Fruit fly (Drosophila melanogaster) whole organism, embryonic: ENCODE results near the gene Cyp4d14.

Source experiments
- BEAF-32 ChIP-seq: fragments of 200-800 bp; sonication (Bioruptor generic); optimal IDR thresholded peaks from 3 replicates; lab custom pipeline; 2017; ENCODE audit warnings: missing biosample characterization, missing genetic modification characterization, mild to moderate bottlenecking, moderate library complexity, missing genetic modification reagents
- CG10209 ChIP-seq: fragments of 200-800 bp; sonication (Bioruptor generic); optimal IDR thresholded peaks from 3 replicates; lab custom pipeline; 2017; ENCODE audit warnings: missing biosample characterization, mild to moderate bottlenecking, missing genetic modification characterization, missing genetic modification reagents
- CG10543 ChIP-seq: fragments of 200-800 bp; sonication (Bioruptor generic); optimal IDR thresholded peaks from 3 replicates; lab custom pipeline; 2017; ENCODE audit warnings: missing biosample characterization, mild to moderate bottlenecking, missing genetic modification characterization, moderate library complexity
- CG12071 ChIP-seq: fragments of 200-800 bp; sonication (Bioruptor generic); optimal IDR thresholded peaks from 3 replicates; lab custom pipeline; 2018; ENCODE audit warnings: missing biosample characterization, mild to moderate bottlenecking, missing genetic modification characterization
- CG12236 ChIP-seq: fragments of 200-800 bp; sonication (Bioruptor generic); optimal IDR thresholded peaks from 2 replicates; lab custom pipeline; 2016; ENCODE audit warnings: missing biosample characterization, missing genetic modification characterization
- CG14441 ChIP-seq: fragments of 200-800 bp; sonication (Bioruptor generic); IDR thresholded peaks from 2 replicates; pipeline ENCODE4 v1.3.6; 2022; ENCODE audit warnings: missing biosample characterization, missing genetic modification characterization
- CG15073 ChIP-seq: fragments of 200-800 bp; sonication (Bioruptor generic); optimal IDR thresholded peaks from 2 replicates; lab custom pipeline; 2016; ENCODE audit warnings: missing biosample characterization, missing genetic modification characterization
- CG17612 ChIP-seq: fragments of 200-800 bp; sonication (Bioruptor generic); IDR thresholded peaks from 2 replicates; pipeline ENCODE4 v1.3.6; 2022; ENCODE audit warnings: missing biosample characterization, missing genetic modification characterization
- CG18599 ChIP-seq: fragments of 200-800 bp; sonication (Bioruptor generic); optimal IDR thresholded peaks from 3 replicates; lab custom pipeline; 2017; ENCODE audit warnings: missing biosample characterization, missing genetic modification characterization, mild to moderate bottlenecking, moderate library complexity, missing genetic modification reagents
- CG32767 ChIP-seq: fragments of 200-800 bp; sonication (Bioruptor generic); IDR thresholded peaks from 2 replicates; pipeline ENCODE4 v1.3.6; 2022; ENCODE audit warnings: missing biosample characterization, missing genetic modification characterization
- CG32772 ChIP-seq: fragments of 200-800 bp; sonication (Bioruptor generic); IDR thresholded peaks from 2 replicates; pipeline ENCODE4 v1.3.6; 2022; ENCODE audit warnings: missing biosample characterization, missing genetic modification characterization
- CG34224 ChIP-seq: fragments of 200-800 bp; sonication (Bioruptor generic); IDR thresholded peaks from 3 replicates; pipeline ENCODE4 v1.3.6; 2022; ENCODE audit warnings: missing biosample characterization, missing genetic modification characterization; ENCODE audit not compliant: partially characterized antibody
- CG7987 ChIP-seq: fragments of 200-800 bp; sonication (Bioruptor generic); optimal IDR thresholded peaks from 2 replicates; lab custom pipeline; 2018; ENCODE audit warnings: missing biosample characterization, mild to moderate bottlenecking, missing genetic modification characterization, moderate library complexity
- CG8089 ChIP-seq: fragments of 200-800 bp; sonication (Bioruptor generic); optimal IDR thresholded peaks from 3 replicates; lab custom pipeline; 2016; ENCODE audit warnings: missing biosample characterization, missing genetic modification characterization
- CG8359 ChIP-seq: fragments of 200-800 bp; sonication (Bioruptor generic); optimal IDR thresholded peaks from 2 replicates; lab custom pipeline; 2017; ENCODE audit warnings: missing biosample characterization, mild to moderate bottlenecking, missing genetic modification characterization, borderline replicate concordance
- CG9609 ChIP-seq: fragments of 200-800 bp; sonication (Bioruptor generic); optimal IDR thresholded peaks from 3 replicates; lab custom pipeline; 2016; ENCODE audit warnings: missing biosample characterization, missing genetic modification characterization
- CG9876 ChIP-seq: fragments of 200-800 bp; sonication (Bioruptor generic); optimal IDR thresholded peaks from 2 replicates; lab custom pipeline; 2016; ENCODE audit warnings: missing biosample characterization, missing genetic modification characterization
- CoRest ChIP-seq: fragments of 200-800 bp; sonication (Bioruptor generic); optimal IDR thresholded peaks from 3 replicates; lab custom pipeline; 2018; ENCODE audit warnings: missing biosample characterization, mild to moderate bottlenecking, missing genetic modification characterization, moderate library complexity
- CrebB ChIP-seq: fragments of 200-800 bp; sonication (Bioruptor generic); optimal IDR thresholded peaks from 3 replicates; lab custom pipeline; 2018; ENCODE audit warnings: missing biosample characterization, mild to moderate bottlenecking, missing genetic modification characterization
- Dad ChIP-seq: fragments of 200-800 bp; sonication (Bioruptor generic); optimal IDR thresholded peaks from 3 replicates; lab custom pipeline; 2016; ENCODE audit warnings: missing biosample characterization, missing genetic modification characterization
- Dek ChIP-seq: fragments of 200-800 bp; sonication (Bioruptor generic); optimal IDR thresholded peaks from 3 replicates; lab custom pipeline; 2019; ENCODE audit warnings: missing biosample characterization, mild to moderate bottlenecking, missing genetic modification characterization, moderate library complexity
- Fer2 ChIP-seq: fragments of 200-800 bp; sonication (Bioruptor generic); optimal IDR thresholded peaks from 2 replicates; lab custom pipeline; 2018; ENCODE audit warnings: missing biosample characterization, mild to moderate bottlenecking, missing genetic modification characterization, moderate library complexity
- Lim3 ChIP-seq: fragments of 200-800 bp; sonication (Bioruptor generic); IDR thresholded peaks from 2 replicates; pipeline ENCODE4 v1.3.6; 2022; ENCODE audit warnings: missing biosample characterization, missing genetic modification characterization
- MESR4 ChIP-seq: fragments of 200-800 bp; sonication (Bioruptor generic); optimal IDR thresholded peaks from 2 replicates; lab custom pipeline; 2018; ENCODE audit warnings: missing biosample characterization, mild to moderate bottlenecking, missing genetic modification characterization, moderate library complexity
- MTF-1 ChIP-seq: fragments of 200-800 bp; sonication (Bioruptor generic); optimal IDR thresholded peaks from 2 replicates; lab custom pipeline; 2018; ENCODE audit warnings: missing biosample characterization, mild to moderate bottlenecking, missing genetic modification characterization, borderline replicate concordance
- Mrtf ChIP-seq: fragments of 200-800 bp; sonication (Bioruptor generic); IDR thresholded peaks from 3 replicates; pipeline ENCODE4 v1.3.6; 2022; ENCODE audit warnings: missing biosample characterization, missing genetic modification characterization
- Myb ChIP-seq: fragments of 200-800 bp; sonication (Bioruptor generic); optimal IDR thresholded peaks from 2 replicates; lab custom pipeline; 2016; ENCODE audit warnings: missing biosample characterization, missing genetic modification characterization
- Scr ChIP-seq: fragments of 200-800 bp; sonication (Bioruptor generic); IDR thresholded peaks from 2 replicates; pipeline ENCODE4 v1.3.6; 2022; ENCODE audit warnings: missing biosample characterization, missing genetic modification characterization; ENCODE audit not compliant: partially characterized antibody
- Side ChIP-seq: fragments of 200-800 bp; sonication (Bioruptor generic); optimal IDR thresholded peaks from 2 replicates; lab custom pipeline; 2016; ENCODE audit warnings: missing biosample characterization, missing genetic modification characterization
- al ChIP-seq: fragments of 200-800 bp; sonication (Bioruptor generic); IDR thresholded peaks from 2 replicates; pipeline ENCODE4 v1.3.6; 2022; ENCODE audit warnings: missing biosample characterization, missing genetic modification characterization
- croc ChIP-seq: fragments of 200-800 bp; sonication (Bioruptor generic); conservative IDR thresholded peaks from 3 replicates; pipeline ENCODE4 v1.3.6; 2022; ENCODE audit warnings: missing biosample characterization, missing genetic modification characterization
- cwo ChIP-seq: fragments of 200-800 bp; sonication (Bioruptor generic); optimal IDR thresholded peaks from 3 replicates; lab custom pipeline; 2017; ENCODE audit warnings: missing biosample characterization, missing genetic modification characterization, mild to moderate bottlenecking, moderate library complexity, missing genetic modification reagents
- en ChIP-seq: fragments of 200-800 bp; sonication (Bioruptor generic); optimal IDR thresholded peaks from 2 replicates; lab custom pipeline; 2016; ENCODE audit warnings: missing biosample characterization, missing genetic modification characterization
- fd102C ChIP-seq: fragments of 200-800 bp; sonication (Bioruptor generic); optimal IDR thresholded peaks from 2 replicates; lab custom pipeline; 2018; ENCODE audit warnings: missing biosample characterization, mild to moderate bottlenecking, missing genetic modification characterization, moderate library complexity
- lmd ChIP-seq: fragments of 200-800 bp; sonication (Bioruptor generic); IDR thresholded peaks from 2 replicates; pipeline ENCODE4 v1.3.6; 2022; ENCODE audit warnings: missing biosample characterization, missing genetic modification characterization
- mirr ChIP-seq: fragments of 200-800 bp; sonication (Bioruptor generic); optimal IDR thresholded peaks from 3 replicates; lab custom pipeline; 2018; ENCODE audit warnings: missing biosample characterization, mild to moderate bottlenecking, missing genetic modification characterization
- run ChIP-seq: fragments of 200-800 bp; sonication (Bioruptor generic); optimal IDR thresholded peaks from 3 replicates; lab custom pipeline; 2018; ENCODE audit warnings: missing biosample characterization, mild to moderate bottlenecking, missing genetic modification characterization
- sc ChIP-seq, 3 experiments: fragments of >200 bp in 2 of 3; fragments of 200-800 bp in 1 of 3; sonication (Bioruptor generic) in 1 of 3; optimal IDR thresholded peaks; 2 replicates in 2 of 3; 3 replicates in 1 of 3; lab custom pipeline; 2017; ENCODE audit warnings: mild to moderate bottlenecking in 1 of 3, missing biosample characterization in 1 of 3, missing genetic modification characterization in 1 of 3, missing genetic modification reagents in 1 of 3
- scrt ChIP-seq: fragments of 200-800 bp; sonication (Bioruptor generic); optimal IDR thresholded peaks from 2 replicates; lab custom pipeline; 2018; ENCODE audit warnings: missing biosample characterization, mild to moderate bottlenecking, missing genetic modification characterization, moderate library complexity
- sens-2 ChIP-seq: fragments of 200-800 bp; sonication (Bioruptor generic); IDR thresholded peaks from 2 replicates; pipeline ENCODE4 v1.3.6; 2022; ENCODE audit warnings: missing biosample characterization, missing genetic modification characterization
- seq ChIP-seq: fragments of 200-800 bp; sonication (Bioruptor generic); IDR thresholded peaks from 2 replicates; pipeline ENCODE4 v1.3.6; 2022; ENCODE audit warnings: missing biosample characterization, missing genetic modification characterization
- ssp ChIP-seq: fragments of 200-800 bp; sonication (Bioruptor generic); IDR thresholded peaks from 2 replicates; pipeline ENCODE4 v1.3.6; 2022; ENCODE audit warnings: missing biosample characterization, missing genetic modification characterization
- stc ChIP-seq: fragments of 200-800 bp; sonication (Bioruptor generic); IDR thresholded peaks from 2 replicates; pipeline ENCODE4 v1.3.6; 2022; ENCODE audit warnings: missing biosample characterization, missing genetic modification characterization
- tin ChIP-seq: fragments of 200-800 bp; sonication (Bioruptor generic); optimal IDR thresholded peaks from 3 replicates; lab custom pipeline; 2016; ENCODE audit warnings: missing biosample characterization, missing genetic modification characterization
- tio ChIP-seq: fragments of 200-800 bp; sonication (Bioruptor generic); optimal IDR thresholded peaks from 2 replicates; lab custom pipeline; 2017; ENCODE audit warnings: missing biosample characterization, missing genetic modification characterization, inconsistent platforms
- trem ChIP-seq: fragments of 200-800 bp; optimal IDR thresholded peaks from 3 replicates; lab custom pipeline; 2019; ENCODE audit warnings: missing biosample characterization, mild to moderate bottlenecking, missing genetic modification characterization, moderate library complexity
- trh ChIP-seq: fragments of 200-800 bp; sonication (Bioruptor generic); optimal IDR thresholded peaks from 2 replicates; lab custom pipeline; 2016; ENCODE audit warnings: missing biosample characterization, missing genetic modification characterization
- unc-4 ChIP-seq: fragments of 200-800 bp; sonication (Bioruptor generic); IDR thresholded peaks from 2 replicates; pipeline ENCODE4 v1.3.6; 2022; ENCODE audit warnings: missing biosample characterization, missing genetic modification characterization; ENCODE audit not compliant: partially characterized antibody
- unpg ChIP-seq: fragments of 200-800 bp; sonication (Bioruptor generic); optimal IDR thresholded peaks from 3 replicates; lab custom pipeline; 2018; ENCODE audit warnings: missing biosample characterization, mild to moderate bottlenecking, missing genetic modification characterization, moderate library complexity
- wek ChIP-seq: fragments of 200-800 bp; sonication (Bioruptor generic); optimal IDR thresholded peaks from 3 replicates; lab custom pipeline; 2018; ENCODE audit warnings: missing biosample characterization, mild to moderate bottlenecking, missing genetic modification characterization, moderate library complexity
- yki ChIP-seq: fragments of >200 bp; optimal IDR thresholded peaks from 3 replicates; lab custom pipeline; 2018

Cyp4d14 gene

dm6 chrX:2141854-2142216 is 33.3 kb downstream of the Cyp4d14 start (continued):
- peak; percentile 85 for TF ChIP-seq wek (GFP tag; lab: Kevin White, UChicago)
- no peak for TF ChIP-seq Mrtf (GFP tag; lab: Robert Waterston, UW)
- TF ChIP-seq CG18599 (GFP tag; lab: Kevin White, UChicago): peak; percentile 72
- peak; percentile 38; the same call in 1 of the 2 replicates for TF ChIP-seq lmd
- no peak for TF ChIP-seq scrt (GFP tag; lab: Kevin White, UChicago)
- TF ChIP-seq trem (tag; lab: Kevin White, UChicago): no peak
- TF ChIP-seq MTF-1 (GFP tag; lab: Kevin White, UChicago): peak; percentile 77
- peak; percentile 26; the same call in 1 of the 2 replicates for TF ChIP-seq al
- peak; percentile 97 for TF ChIP-seq mirr (GFP tag; lab: Kevin White, UChicago)
- TF ChIP-seq CG9876 (GFP tag; lab: Kevin White, UChicago): no peak
- TF ChIP-seq tio: no peak
- peak; percentile 73 for TF ChIP-seq CG10543 (GFP tag; lab: Kevin White, UChicago)
- peak; percentile 55 for TF ChIP-seq CG10209 (GFP tag; lab: Kevin White, UChicago)
- peak; percentile 33 for TF ChIP-seq unpg
- TF ChIP-seq Scr (GFP tag; lab: Robert Waterston, UW): no peak
- TF ChIP-seq Lim3 (GFP tag; lab: Robert Waterston, UW): no peak
- TF ChIP-seq trh (GFP tag; lab: Kevin White, UChicago): no peak
- no peak for TF ChIP-seq CG15073
- no peak for TF ChIP-seq tin (GFP tag; lab: Kevin White, UChicago)
- no peak for TF ChIP-seq CG34224 (GFP tag; lab: Robert Waterston, UW)
- TF ChIP-seq Fer2: no peak
- peak; percentile 5 for TF ChIP-seq CG8359 (GFP tag; lab: Kevin White, UChicago)
- peak; percentile 50 for TF ChIP-seq CoRest (tag; lab: Kevin White, UChicago)
- TF ChIP-seq stc (GFP tag; lab: Robert Waterston, UW): no peak; the same call in 1 of the 2 replicates
- no peak for TF ChIP-seq CG32767 (GFP tag; lab: Robert Waterston, UW)
- no peak for TF ChIP-seq CG12236
- no peak for TF ChIP-seq CG32772 (GFP tag; lab: Robert Waterston, UW)
- TF ChIP-seq unc-4 (GFP tag; lab: Robert Waterston, UW): no peak
- no peak for TF ChIP-seq sc (optimal IDR thresholded peaks at IDR 0.05; lab: Kevin White, UChicago)
- TF ChIP-seq sc (GFP tag; optimal IDR thresholded peaks at IDR 0.05; lab: Kevin White, UChicago): peak; percentile 10
- no peak for TF ChIP-seq run (tag; lab: Kevin White, UChicago)
- peak; percentile 38 for TF ChIP-seq fd102C (GFP tag; lab: Kevin White, UChicago)
- TF ChIP-seq yki (lab: Kevin White, UChicago): no peak
- TF ChIP-seq MESR4 (GFP tag; lab: Kevin White, UChicago): no peak
- peak; percentile 50 for TF ChIP-seq cwo
- TF ChIP-seq ssp (GFP tag; lab: Robert Waterston, UW): no peak
- no peak for TF ChIP-seq BEAF-32 (GFP tag; lab: Kevin White, UChicago)
- TF ChIP-seq CG14441 (GFP tag; lab: Robert Waterston, UW): no peak
- no peak for TF ChIP-seq CG17612 (GFP tag; lab: Robert Waterston, UW)
- TF ChIP-seq croc (GFP tag; lab: Robert Waterston, UW): no peak
- TF ChIP-seq seq (GFP tag; lab: Robert Waterston, UW): peak; percentile 48; the same call in 1 of the 2 replicates
- no peak for TF ChIP-seq sens-2
- TF ChIP-seq Dek (tag; lab: Kevin White, UChicago): peak; percentile 43
- no peak for TF ChIP-seq Myb (GFP tag; lab: Kevin White, UChicago)
- TF ChIP-seq Dad: no peak
- TF ChIP-seq CG8089 (GFP tag; lab: Kevin White, UChicago): peak; percentile 16
- no peak for TF ChIP-seq CG9609 (GFP tag; lab: Kevin White, UChicago)
- TF ChIP-seq CG7987 (GFP tag; lab: Kevin White, UChicago): peak; percentile 86
- no peak for TF ChIP-seq Side (GFP tag; lab: Kevin White, UChicago)
- no peak for TF ChIP-seq en (GFP tag; lab: Kevin White, UChicago)
- peak; percentile 55 for TF ChIP-seq CrebB (tag; lab: Kevin White, UChicago)
- peak; percentile 61 for TF ChIP-seq CG12071 (GFP tag; lab: Kevin White, UChicago)
